Worm (Caenorhabditis elegans) whole organism, L2 larva: ENCODE results near the gene W10G11.3.

Source experiments
- C34F6.9 ChIP-seq: fragments of 150-350 bp; optimal IDR thresholded peaks from 2 replicates; lab custom pipeline; 2014; ENCODE audit warnings: missing biosample characterization, missing genetic modification characterization
- ama-1 ChIP-seq: fragments of 150-350 bp; optimal IDR thresholded peaks from 2 replicates; lab custom pipeline; 2018; ENCODE audit warnings: inconsistent platforms
- dmd-4 ChIP-seq: sonication (generic microtip); optimal IDR thresholded peaks from 2 replicates; lab custom pipeline; 2017; ENCODE audit warnings: missing biosample characterization, missing genetic modification characterization
- fos-1 ChIP-seq: fragments of 150-350 bp; optimal IDR thresholded peaks from 2 replicates; lab custom pipeline; 2014; ENCODE audit warnings: missing biosample characterization, missing genetic modification characterization
- mbf-1 ChIP-seq: sonication (generic microtip); optimal IDR thresholded peaks from 2 replicates; lab custom pipeline; 2017; ENCODE audit warnings: missing biosample characterization, missing genetic modification characterization
- mdl-1 ChIP-seq, 2 experiments: fragments of 150-350 bp in 1 of 2; sonication (generic microtip) in 1 of 2; optimal IDR thresholded peaks; 2 replicates each; lab custom pipeline; 2017; ENCODE audit warnings: missing biosample characterization in 2 of 2, missing genetic modification characterization in 2 of 2
- nhr-10 ChIP-seq: sonication (generic microtip); optimal IDR thresholded peaks from 2 replicates; lab custom pipeline; 2017; ENCODE audit warnings: missing biosample characterization, missing genetic modification characterization
- nhr-11 ChIP-seq: fragments of 150-350 bp; optimal IDR thresholded peaks from 2 replicates; lab custom pipeline; 2014; ENCODE audit warnings: missing biosample characterization, missing genetic modification characterization
- unc-55 ChIP-seq: fragments of 150-350 bp; sonication (generic microtip); optimal IDR thresholded peaks from 3 replicates; lab custom pipeline; 2014; ENCODE audit warnings: missing biosample characterization, missing genetic modification reagents, missing genetic modification characterization
- unc-62 ChIP-seq: fragments of 150-350 bp; optimal IDR thresholded peaks from 2 replicates; lab custom pipeline; 2014; ENCODE audit warnings: missing biosample characterization, missing genetic modification reagents, missing genetic modification characterization
- zag-1 ChIP-seq: fragments of 150-350 bp; optimal IDR thresholded peaks from 2 replicates; lab custom pipeline; 2014; ENCODE audit warnings: missing biosample characterization, missing genetic modification characterization

ce11 chrII:3560592-3560991, 1.7 kb downstream of the W10G11.3 start, which contains the start of gene W10G11.1:
- TF ChIP-seq nhr-11 (tag; lab: Kevin White, UChicago) (no peak), ama-1 (lab: Kevin White, UChicago) (no peak), fos-1 (no peak), C34F6.9 (tag; lab: Kevin White, UChicago) (no peak), nhr-10 (tag; lab: Kevin White, UChicago) (no peak), mdl-1 (tag; optimal IDR thresholded peaks at IDR 0.05; lab: Kevin White, UChicago) (no peak), unc-62 (no peak), zag-1 (tag; lab: Kevin White, UChicago) (no peak), dmd-4 (tag; lab: Kevin White, UChicago) (no peak), unc-55 (GFP tag; lab: Kevin White, UChicago) (no peak), mbf-1 (no peak)
